Fruit fly (Drosophila melanogaster) whole organism: ENCODE data around the gene ThrRS.

Experiments
- CG8478 ChIP-seq: fragments of >200 bp; optimal IDR thresholded peaks from 2 replicates; lab custom pipeline; 2018; ENCODE audit warnings: inconsistent platforms
- Dll ChIP-seq: fragments of >200 bp; optimal IDR thresholded peaks from 2 replicates; lab custom pipeline; 2017
- EcR ChIP-seq, 2 experiments: fragments of >200 bp; optimal IDR thresholded peaks; 2 replicates each; lab custom pipeline; 2017; ENCODE audit warnings: missing biosample characterization in 2 of 2, missing genetic modification characterization in 2 of 2, missing genetic modification reagents in 2 of 2
- pan ChIP-seq: fragments of >200 bp; optimal IDR thresholded peaks from 2 replicates; lab custom pipeline; 2017
- psq ChIP-seq: fragments of >200 bp; optimal IDR thresholded peaks from 2 replicates; lab custom pipeline; 2017
- usp ChIP-seq: fragments of >200 bp; optimal IDR thresholded peaks from 2 replicates; lab custom pipeline; 2017; ENCODE audit warnings: missing biosample characterization, missing genetic modification characterization, mixed read lengths

The ThrRS gene

DNA sequence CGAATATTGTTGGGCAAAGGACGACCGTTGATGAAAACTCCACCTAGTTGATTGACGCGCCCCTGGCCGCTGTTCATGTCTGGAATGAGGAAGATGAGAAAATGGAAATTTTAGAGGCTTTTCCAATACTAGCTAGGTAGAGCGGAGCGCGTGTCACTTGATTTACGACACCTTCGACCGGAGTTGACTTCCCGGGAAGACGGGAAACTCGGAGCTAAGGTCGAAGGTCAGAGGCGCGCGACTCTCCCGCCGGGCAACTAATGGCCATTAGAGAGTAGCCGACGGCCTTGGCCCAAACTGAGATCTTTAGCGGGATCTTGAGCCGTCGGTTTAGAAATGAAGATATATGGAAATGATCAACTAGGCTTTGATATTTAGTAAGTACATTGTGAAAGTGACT, 18.5 kb upstream of the ThrRS start:
- no peak for TF ChIP-seq usp (GFP tag; lab: Kevin White, UChicago)
- TF ChIP-seq Dll (lab: Kevin White, UChicago) = no peak
- no peak for TF ChIP-seq EcR (GFP tag; optimal IDR thresholded peaks at IDR 0.05; lab: Kevin White, UChicago)
- TF ChIP-seq CG8478 (lab: Kevin White, UChicago) = no peak
- TF ChIP-seq pan (lab: Kevin White, UChicago) = no peak
- TF ChIP-seq psq = no peak

DNA sequence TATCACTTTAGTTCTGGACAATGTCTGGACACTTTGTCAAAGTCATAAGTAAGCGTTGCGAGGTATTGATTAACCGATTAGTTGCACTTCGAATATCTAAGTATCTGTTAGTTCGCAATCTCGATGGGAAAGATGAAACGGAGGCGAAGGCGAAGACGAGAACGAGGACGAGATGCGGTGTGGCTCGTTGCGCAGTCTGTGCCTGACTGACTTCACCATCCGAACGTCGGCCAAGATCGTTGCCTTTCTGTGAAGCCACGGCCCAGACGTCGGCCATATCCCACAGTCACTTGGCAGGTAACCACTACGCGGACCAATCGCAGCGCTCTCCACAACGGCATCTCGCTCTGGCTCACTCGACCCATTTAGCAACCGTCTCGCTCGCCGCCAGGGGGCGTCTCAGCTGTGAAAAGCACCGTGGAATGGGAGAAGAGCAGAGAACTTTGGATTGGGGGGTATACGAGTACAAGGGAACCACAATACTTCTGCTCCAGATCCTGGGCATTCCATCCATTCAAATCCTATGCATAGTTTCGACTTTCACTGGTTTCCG, 17.9 kb upstream of the ThrRS start, which contains the start of gene prd:
TSS of gene prd (minus strand) at position 209 of the 553 bp plus-strand sequence.
- TF ChIP-seq pan (lab: Kevin White, UChicago) = no peak
- TF ChIP-seq usp (GFP tag; lab: Kevin White, UChicago) = no peak
- TF ChIP-seq psq = no peak
- no peak for TF ChIP-seq EcR (GFP tag; optimal IDR thresholded peaks at IDR 0.05; lab: Kevin White, UChicago)
- TF ChIP-seq CG8478 (lab: Kevin White, UChicago) = no peak
- TF ChIP-seq Dll (lab: Kevin White, UChicago) = no peak

DNA sequence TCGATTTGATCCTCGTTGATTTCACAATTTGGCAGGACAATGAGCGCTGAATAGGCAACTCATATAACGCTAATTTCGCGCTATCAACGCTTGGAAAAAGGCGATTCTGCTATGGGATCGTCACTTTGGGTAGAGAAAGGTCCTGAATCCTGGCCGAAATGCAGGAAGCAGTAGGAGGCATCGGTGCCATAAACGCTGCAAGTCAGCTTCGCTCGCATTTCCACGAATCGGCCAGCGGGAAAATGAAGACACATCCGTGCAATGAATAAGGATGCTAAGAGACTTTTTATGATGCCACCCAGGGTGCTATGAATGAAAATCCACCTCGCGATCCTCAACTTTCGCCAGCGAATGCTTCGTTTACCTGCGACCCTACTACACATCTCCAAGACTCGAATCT, 16.1 kb upstream of the ThrRS start:
- TF ChIP-seq CG8478 (lab: Kevin White, UChicago) (no peak), pan (lab: Kevin White, UChicago) (no peak), usp (GFP tag; lab: Kevin White, UChicago) (no peak), psq (no peak)

DNA sequence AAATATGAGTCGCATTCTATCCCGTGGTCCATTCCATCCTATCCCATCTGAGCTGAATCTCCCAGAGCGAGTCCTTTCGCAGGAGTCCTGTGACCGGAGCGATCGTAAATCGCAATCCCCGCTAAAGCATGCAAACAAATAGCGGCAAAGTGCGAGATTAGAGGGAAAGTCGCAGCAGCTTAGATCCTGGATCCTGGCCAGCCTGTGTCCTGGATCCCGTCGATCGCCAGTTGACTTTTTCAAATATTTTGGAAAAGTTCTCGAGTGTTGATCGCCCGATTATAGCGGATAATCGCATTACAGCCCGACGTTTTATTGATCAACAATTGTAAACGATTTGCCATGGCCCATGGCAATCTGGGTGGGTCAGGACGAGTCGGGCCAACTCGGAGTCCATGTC, 14.4 kb upstream of the ThrRS start:
- TF ChIP-seq CG8478 (lab: Kevin White, UChicago) (no peak), Dll (lab: Kevin White, UChicago) (no peak), pan (lab: Kevin White, UChicago) (no peak), psq (no peak), usp (GFP tag; lab: Kevin White, UChicago) (no peak), EcR (GFP tag; optimal IDR thresholded peaks at IDR 0.05; lab: Kevin White, UChicago) (no peak)

DNA sequence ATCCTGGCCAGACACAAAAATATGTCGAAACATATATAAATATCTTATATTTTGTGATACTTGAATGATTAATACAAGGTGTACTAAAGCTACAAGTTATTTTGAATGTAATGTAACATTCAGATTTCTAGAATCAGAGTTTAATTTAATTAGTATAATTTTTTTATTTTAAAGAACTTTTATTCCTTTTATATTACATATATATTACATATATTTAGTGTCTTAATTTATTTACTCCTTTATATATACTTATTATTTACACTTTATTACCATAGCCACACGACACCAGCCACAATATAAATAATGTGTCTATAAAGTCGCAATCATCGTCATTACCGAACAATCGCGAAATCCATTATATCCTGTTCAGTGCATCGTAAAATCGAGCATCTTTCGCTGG, 12.0 kb upstream of the ThrRS start, which contains the start of gene Pex19:
TSS of gene Pex19 (plus strand) at position 301 of the 400 bp plus-strand sequence.
- TF ChIP-seq usp (GFP tag; lab: Kevin White, UChicago) = no peak
- no peak for TF ChIP-seq pan (lab: Kevin White, UChicago)
- no peak for TF ChIP-seq EcR (GFP tag; optimal IDR thresholded peaks at IDR 0.05; lab: Kevin White, UChicago)
- TF ChIP-seq Dll (lab: Kevin White, UChicago) = no peak
- TF ChIP-seq psq = no peak
- no peak for TF ChIP-seq CG8478 (lab: Kevin White, UChicago)

DNA sequence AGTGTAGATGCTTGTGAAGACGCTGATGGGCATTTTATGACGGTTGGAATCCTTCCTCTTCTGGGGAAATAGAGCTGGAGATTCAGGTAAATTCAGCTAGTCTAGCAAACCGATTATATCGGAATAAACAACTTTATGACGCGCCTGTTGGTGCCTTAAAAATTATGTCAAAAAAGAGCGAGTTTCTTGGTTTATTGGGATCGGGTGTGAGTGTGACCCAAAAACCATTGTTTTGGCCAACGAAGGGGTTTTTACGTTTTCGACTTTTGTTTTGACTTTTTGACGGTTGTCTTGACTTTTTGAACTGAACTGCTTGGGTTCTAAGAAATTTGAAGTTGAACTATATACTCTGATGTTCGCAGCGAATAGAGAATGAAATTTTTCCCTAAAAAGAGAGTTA, 11.5 kb upstream of the ThrRS start:
- TF ChIP-seq EcR (GFP tag; optimal IDR thresholded peaks at IDR 0.05; lab: Kevin White, UChicago) (no peak), pan (lab: Kevin White, UChicago) (no peak), usp (GFP tag; lab: Kevin White, UChicago) (no peak), Dll (lab: Kevin White, UChicago) (no peak), psq (no peak), CG8478 (lab: Kevin White, UChicago) (no peak)

DNA sequence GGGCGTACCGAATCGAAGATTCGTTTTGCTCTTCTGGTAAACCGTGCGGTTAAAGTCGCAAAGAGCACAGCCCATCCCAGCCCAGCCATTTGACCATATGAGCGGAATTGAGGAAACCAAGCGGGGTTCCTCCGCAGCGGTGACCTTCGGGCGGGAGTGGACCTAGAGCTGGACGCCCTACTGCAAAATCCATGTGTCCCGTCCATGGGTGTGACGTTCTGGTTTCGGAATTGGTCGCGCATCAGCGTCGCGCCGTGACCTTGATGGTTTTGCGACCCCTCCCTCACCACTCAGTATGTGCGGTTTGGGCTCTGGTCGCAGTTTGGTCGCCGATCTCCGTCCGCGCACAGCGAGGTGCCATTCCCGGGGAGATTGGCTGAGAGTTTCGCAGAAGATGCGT, 10.8 kb upstream of the ThrRS start:
- no peak for TF ChIP-seq EcR (GFP tag; optimal IDR thresholded peaks at IDR 0.05; lab: Kevin White, UChicago)
- TF ChIP-seq psq = no peak
- no peak for TF ChIP-seq usp (GFP tag; lab: Kevin White, UChicago)
- TF ChIP-seq Dll (lab: Kevin White, UChicago) = no peak
- no peak for TF ChIP-seq pan (lab: Kevin White, UChicago)

DNA sequence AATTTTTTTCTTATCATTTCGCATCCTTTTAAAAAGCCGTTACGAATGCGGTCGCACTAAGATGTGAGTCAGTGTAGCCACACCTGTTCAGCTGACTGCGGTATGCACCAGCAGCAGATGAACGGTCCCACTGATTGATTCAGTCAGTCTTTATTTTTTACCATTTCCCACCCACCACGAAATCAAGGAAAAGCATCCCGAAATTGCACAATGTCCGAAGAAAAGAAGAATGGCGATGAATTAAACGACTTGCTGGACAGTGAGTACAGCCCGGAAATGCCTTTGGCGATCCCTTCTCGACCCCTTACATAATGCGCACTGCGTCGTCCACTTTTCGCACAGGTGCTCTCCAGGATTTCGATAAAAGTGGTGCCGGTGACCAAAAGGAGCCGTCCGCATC, 9.9 kb upstream of the ThrRS start:
- TF ChIP-seq usp (GFP tag; lab: Kevin White, UChicago) (no peak), CG8478 (lab: Kevin White, UChicago) (no peak), pan (lab: Kevin White, UChicago) (no peak), Dll (lab: Kevin White, UChicago) (no peak), psq (no peak), EcR (GFP tag; optimal IDR thresholded peaks at IDR 0.05; lab: Kevin White, UChicago) (no peak)

DNA sequence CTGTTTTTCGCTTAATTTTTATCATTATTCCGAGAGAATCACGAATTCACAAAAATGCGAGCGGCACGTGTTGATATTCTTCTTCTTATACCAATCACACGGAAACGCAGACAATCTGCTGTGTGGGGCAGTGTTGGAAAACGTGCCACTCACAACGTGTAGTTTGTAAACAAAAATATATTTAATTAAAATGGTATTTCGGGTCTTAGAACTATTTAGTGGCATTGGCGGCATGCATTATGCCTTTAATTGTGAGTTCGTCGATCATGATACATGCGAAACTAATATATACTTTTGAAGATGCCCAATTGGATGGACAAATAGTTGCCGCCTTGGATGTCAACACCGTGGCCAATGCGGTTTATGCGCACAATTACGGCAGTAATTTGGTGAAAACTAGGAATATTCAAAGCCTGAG, 7.1 kb upstream of the ThrRS start, which contains the start of the genes CG6712 and Mt2:
TSS of gene CG6712 (minus strand) at position 116 of the 418 bp plus-strand sequence.
TSS of gene Mt2 (plus strand) at position 130 of the 418 bp plus-strand sequence.
- TF ChIP-seq EcR (GFP tag; optimal IDR thresholded peaks at IDR 0.05; lab: Kevin White, UChicago) (no peak), CG8478 (lab: Kevin White, UChicago) (no peak), Dll (lab: Kevin White, UChicago) (no peak), pan (lab: Kevin White, UChicago) (no peak), psq (no peak), usp (GFP tag; lab: Kevin White, UChicago) (no peak)

DNA sequence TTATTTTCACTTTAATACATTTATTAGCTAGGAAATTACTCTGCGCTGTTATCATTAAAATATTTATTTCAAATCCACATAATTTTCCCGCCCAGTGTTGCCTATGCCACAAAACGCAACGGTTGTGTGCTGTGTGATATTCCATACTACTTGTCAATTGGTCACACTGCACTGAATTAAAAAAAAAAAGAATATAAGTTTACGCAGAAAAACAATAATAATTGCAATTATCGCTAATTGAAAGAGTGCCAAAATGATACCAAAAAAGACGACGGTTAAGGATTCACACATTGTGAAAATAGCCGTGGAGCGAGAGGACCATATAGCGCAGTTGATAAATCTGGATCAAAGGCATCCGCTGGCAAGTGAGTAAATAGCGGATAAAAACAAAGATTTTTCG, 5.9 kb upstream of the ThrRS start, which contains the start of gene Ced-12:
TSS of gene Ced-12 (plus strand) at position 141 of the 400 bp plus-strand sequence.
- TF ChIP-seq EcR (GFP tag; optimal IDR thresholded peaks at IDR 0.05; lab: Kevin White, UChicago) (no peak), CG8478 (lab: Kevin White, UChicago) (no peak), psq (no peak), Dll (lab: Kevin White, UChicago) (no peak), pan (lab: Kevin White, UChicago) (no peak), usp (GFP tag; lab: Kevin White, UChicago) (no peak)

DNA sequence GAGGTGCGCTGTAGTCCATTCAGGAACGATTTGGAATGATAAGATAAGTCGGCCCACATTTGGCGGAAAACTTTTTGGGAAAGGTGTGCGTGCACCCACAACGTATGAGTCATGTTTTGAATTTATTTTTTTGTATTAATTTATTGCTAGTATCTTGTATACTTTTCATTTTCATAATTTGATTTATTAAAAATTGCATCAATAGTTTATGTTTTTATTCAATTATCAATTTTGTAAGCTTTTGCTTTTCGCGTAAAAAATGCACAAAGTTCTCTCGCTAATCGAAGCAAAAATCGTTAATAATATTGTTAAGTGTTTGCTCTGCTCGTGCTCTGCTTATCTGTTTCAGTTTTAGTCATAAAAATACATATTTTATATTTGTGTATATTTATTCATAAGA, 3.5 kb downstream of the ThrRS start:
- TF ChIP-seq EcR (GFP tag; optimal IDR thresholded peaks at IDR 0.05; lab: Kevin White, UChicago) = no peak
- TF ChIP-seq Dll (lab: Kevin White, UChicago) = no peak
- TF ChIP-seq pan (lab: Kevin White, UChicago) = no peak
- no peak for TF ChIP-seq usp (GFP tag; lab: Kevin White, UChicago)
- no peak for TF ChIP-seq CG8478 (lab: Kevin White, UChicago)
